Fruit fly (Drosophila melanogaster): ENCODE results near the gene Sec10.

Gene Sec10

dm6 chr3R:24141013-24141592 is 6.5 kb downstream of the Sec10 start, which contains the start of gene Kal1 (continued):
- TF ChIP-seq pdm3 (GFP tag; optimal IDR thresholded peaks at IDR 0.05) (peak; percentile 91), Eip75B (GFP tag; optimal IDR thresholded peaks at IDR 0.05) (peak; percentile 95), Ets96B (tag; optimal IDR thresholded peaks at IDR 0.05) (peak; percentile 99), Eip93F (GFP tag; optimal IDR thresholded peaks at IDR 0.05) (peak; percentile 97), eg (GFP tag; IDR thresholded peaks at IDR 0.05) (peak; percentile 97), spab (GFP tag; optimal IDR thresholded peaks at IDR 0.05) (peak; percentile 98), CG4318 (GFP tag; optimal IDR thresholded peaks at IDR 0.05) (peak; percentile 87), CG8119 (GFP tag; IDR thresholded peaks at IDR 0.05) (peak; percentile 99), Sox102F (GFP tag; optimal IDR thresholded peaks at IDR 0.05) (peak; percentile 96)

DNA sequence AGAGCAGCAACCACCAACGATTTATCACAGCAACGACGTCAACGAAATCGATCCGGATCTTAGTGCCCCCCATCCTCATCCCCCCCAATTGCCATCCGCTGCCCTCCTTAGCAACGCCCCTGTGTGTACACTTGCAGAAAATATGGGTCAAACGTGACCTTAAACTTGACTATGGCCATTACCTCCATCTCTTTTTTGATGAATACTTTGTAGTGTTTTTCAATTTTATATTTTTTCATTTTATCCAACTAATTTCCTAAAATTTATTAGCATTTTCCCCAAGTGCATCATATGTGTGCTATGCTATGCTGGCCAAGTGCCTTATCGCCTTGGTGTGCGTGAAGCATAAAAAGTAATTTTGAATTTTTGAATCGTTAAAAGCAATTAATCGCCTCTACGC is 8.3 kb downstream of the Sec10 start:
- peak; percentile 91 for TF ChIP-seq CG10631 (GFP tag; optimal IDR thresholded peaks at IDR 0.05)
- peak; percentile 62 for TF ChIP-seq fd85E (GFP tag; optimal IDR thresholded peaks at IDR 0.05)
- peak; percentile 84 for TF ChIP-seq CG1621 (tag; optimal IDR thresholded peaks at IDR 0.05)
- peak; percentile 91 for TF ChIP-seq svp (GFP tag)
- TF ChIP-seq CG11762 (GFP tag; optimal IDR thresholded peaks at IDR 0.05; ENCODE audit: insufficient read depth) = peak; percentile 80
- peak; percentile 73 for TF ChIP-seq Smox (GFP tag; optimal IDR thresholded peaks at IDR 0.05)
- peak; percentile 89 for TF ChIP-seq CG6808 (GFP tag; optimal IDR thresholded peaks at IDR 0.05)
- peak; percentile 79 for TF ChIP-seq vri (GFP tag; optimal IDR thresholded peaks at IDR 0.05)
- peak; percentile 87 for TF ChIP-seq dsx (GFP tag; optimal IDR thresholded peaks at IDR 0.05; ENCODE audit: poor library complexity, severe bottlenecking)
- TF ChIP-seq eg (GFP tag; IDR thresholded peaks at IDR 0.05) = peak; percentile 86
- peak; percentile 96 for TF ChIP-seq Eip78C (GFP tag)
- TF ChIP-seq Ets96B (tag; optimal IDR thresholded peaks at IDR 0.05) = peak; percentile 87
- peak; percentile 91 for TF ChIP-seq CG6792 (GFP tag; optimal IDR thresholded peaks at IDR 0.05)
- peak; percentile 80 for TF ChIP-seq CG31627 (GFP tag; optimal IDR thresholded peaks at IDR 0.05)
- peak; percentile 92 for TF ChIP-seq CG3032 (tag; optimal IDR thresholded peaks at IDR 0.05)
- peak; percentile 74 for TF ChIP-seq Sox102F (GFP tag; optimal IDR thresholded peaks at IDR 0.05)
- TF ChIP-seq CG9139 (GFP tag; optimal IDR thresholded peaks at IDR 0.05) = peak; percentile 82
- TF ChIP-seq CG10669 (GFP tag; optimal IDR thresholded peaks at IDR 0.05) = peak; percentile 87
- no peak for TF ChIP-seq fkh (GFP tag; optimal IDR thresholded peaks at IDR 0.05)
- peak; percentile 75 for TF ChIP-seq CG16779 (tag; optimal IDR thresholded peaks at IDR 0.05)
- TF ChIP-seq CG8319 (GFP tag; optimal IDR thresholded peaks at IDR 0.05) = peak; percentile 82
- peak; percentile 90 for TF ChIP-seq Eip75B (GFP tag; optimal IDR thresholded peaks at IDR 0.05)
- TF ChIP-seq Hr39 (GFP tag; optimal IDR thresholded peaks at IDR 0.05) = peak; percentile 83
- peak; percentile 67 for TF ChIP-seq dac (GFP tag; optimal IDR thresholded peaks at IDR 0.05)
- TF ChIP-seq CG6276 (GFP tag; optimal IDR thresholded peaks at IDR 0.05) = peak; percentile 63
- TF ChIP-seq CG8119 (GFP tag; IDR thresholded peaks at IDR 0.05) = peak; percentile 79
- TF ChIP-seq CG11294 (GFP tag; IDR thresholded peaks at IDR 0.05) = peak; percentile 70
- TF ChIP-seq Met (GFP tag; optimal IDR thresholded peaks at IDR 0.05) = peak; percentile 85
- TF ChIP-seq CG8632 (GFP tag; optimal IDR thresholded peaks at IDR 0.05) = peak; percentile 79
- peak; percentile 85 for TF ChIP-seq achi (GFP tag; optimal IDR thresholded peaks at IDR 0.05)
- peak; percentile 21 for TF ChIP-seq CG6854 (GFP tag; optimal IDR thresholded peaks at IDR 0.05)
- peak; percentile 86 to 92 for TF ChIP-seq ss (GFP tag; optimal IDR thresholded peaks at IDR 0.05)
- TF ChIP-seq Sox14 (GFP tag; optimal IDR thresholded peaks at IDR 0.05) = peak; percentile 83
- peak; percentile 47 for TF ChIP-seq Eip93F (GFP tag; optimal IDR thresholded peaks at IDR 0.05)
- TF ChIP-seq Gug (GFP tag; IDR thresholded peaks at IDR 0.05) = peak; percentile 61
- TF ChIP-seq Blimp-1 (GFP tag; optimal IDR thresholded peaks at IDR 0.05) = peak; percentile 49
- TF ChIP-seq Hr38 (GFP tag; optimal IDR thresholded peaks at IDR 0.05) = no peak
- peak; percentile 87 for TF ChIP-seq esn (GFP tag; optimal IDR thresholded peaks at IDR 0.05)
- peak; percentile 84 for TF ChIP-seq acj6 (GFP tag; optimal IDR thresholded peaks at IDR 0.05)
- peak; percentile 86 for TF ChIP-seq OdsH (GFP tag; optimal IDR thresholded peaks at IDR 0.05)
- peak; percentile 87 for TF ChIP-seq spab (GFP tag; optimal IDR thresholded peaks at IDR 0.05)
- TF ChIP-seq CG15336 (GFP tag; IDR thresholded peaks at IDR 0.05) = peak; percentile 77
- peak; percentile 66 for TF ChIP-seq Ets21C (GFP tag; optimal IDR thresholded peaks at IDR 0.05)
- peak; percentile 68 for TF ChIP-seq CG4318 (GFP tag; optimal IDR thresholded peaks at IDR 0.05)
- TF ChIP-seq CG7368 (GFP tag; optimal IDR thresholded peaks at IDR 0.05) = peak; percentile 83
- peak; percentile 59 to 77 for TF ChIP-seq salr (GFP tag; optimal IDR thresholded peaks at IDR 0.05)
